Worm (Caenorhabditis elegans) whole organism, L2 larva: ENCODE measurements around the gene gcy-7.
A peak's percentile ranks its signal among the peaks of the same experiment; 100 is the strongest.

Experiments used
- Y55F3AM.14 ChIP-seq: fragments of 200-800 bp; sonication (Bioruptor generic); optimal IDR thresholded peaks from 2 replicates; lab custom pipeline; 2018; ENCODE audit warnings: mild to moderate bottlenecking, missing genetic modification characterization, missing compliant biosample characterization
- ZK546.5 ChIP-seq: sonication (generic microtip); optimal IDR thresholded peaks from 2 replicates; lab custom pipeline; 2017; ENCODE audit warnings: missing biosample characterization, missing genetic modification characterization
- alr-1 ChIP-seq: fragments of 150-350 bp; optimal IDR thresholded peaks from 2 replicates; lab custom pipeline; 2014; ENCODE audit warnings: missing biosample characterization, missing genetic modification characterization
- aly-2 ChIP-seq: fragments of 150-350 bp; optimal IDR thresholded peaks from 2 replicates; lab custom pipeline; 2014; ENCODE audit warnings: missing biosample characterization, missing genetic modification characterization
- ama-1 ChIP-seq: fragments of 150-350 bp; optimal IDR thresholded peaks from 2 replicates; lab custom pipeline; 2018; ENCODE audit warnings: inconsistent platforms
- blmp-1 ChIP-seq: sonication (generic microtip); optimal IDR thresholded peaks from 2 replicates; lab custom pipeline; 2017; ENCODE audit warnings: missing genetic modification characterization, mild to moderate bottlenecking, missing compliant biosample characterization, antibody characterized with exemption, moderate library complexity; ENCODE audit not compliant: insufficient read depth
- ceh-16 ChIP-seq: fragments of 150-350 bp; optimal IDR thresholded peaks from 2 replicates; lab custom pipeline; 2014; ENCODE audit warnings: missing biosample characterization, missing genetic modification characterization
- ceh-82 ChIP-seq: fragments of 150-350 bp; optimal IDR thresholded peaks from 2 replicates; lab custom pipeline; 2014; ENCODE audit warnings: missing biosample characterization, missing genetic modification characterization
- crh-2 ChIP-seq: sonication (generic microtip); optimal IDR thresholded peaks from 2 replicates; lab custom pipeline; 2017; ENCODE audit warnings: missing biosample characterization, missing genetic modification characterization
- dmd-4 ChIP-seq: sonication (generic microtip); optimal IDR thresholded peaks from 2 replicates; lab custom pipeline; 2017; ENCODE audit warnings: missing biosample characterization, missing genetic modification characterization
- elt-3 ChIP-seq: sonication (generic microtip); optimal IDR thresholded peaks from 2 replicates; lab custom pipeline; 2017; ENCODE audit warnings: missing biosample characterization, missing genetic modification characterization
- fos-1 ChIP-seq: fragments of 150-350 bp; optimal IDR thresholded peaks from 2 replicates; lab custom pipeline; 2014; ENCODE audit warnings: missing biosample characterization, missing genetic modification characterization
- gmeb-1 ChIP-seq: fragments of 150-350 bp; optimal IDR thresholded peaks from 2 replicates; lab custom pipeline; 2014; ENCODE audit warnings: missing biosample characterization, missing genetic modification characterization
- lin-11 ChIP-seq: fragments of 150-350 bp; sonication (generic microtip); optimal IDR thresholded peaks from 2 replicates; lab custom pipeline; 2014; ENCODE audit warnings: missing biosample characterization, missing genetic modification characterization, inconsistent platforms, mixed read lengths
- lin-13 ChIP-seq: fragments of 150-350 bp; optimal IDR thresholded peaks from 2 replicates; lab custom pipeline; 2014; ENCODE audit warnings: missing biosample characterization, missing genetic modification reagents, missing genetic modification characterization
- lin-39 ChIP-seq: fragments of 150-350 bp; optimal IDR thresholded peaks from 2 replicates; lab custom pipeline; 2014; ENCODE audit warnings: missing biosample characterization, missing genetic modification reagents, missing genetic modification characterization
- mab-5 ChIP-seq: fragments of 150-350 bp; optimal IDR thresholded peaks from 2 replicates; lab custom pipeline; 2014; ENCODE audit warnings: missing biosample characterization, missing genetic modification characterization
- mbf-1 ChIP-seq: sonication (generic microtip); optimal IDR thresholded peaks from 2 replicates; lab custom pipeline; 2017; ENCODE audit warnings: missing biosample characterization, missing genetic modification characterization
- nhr-11 ChIP-seq: fragments of 150-350 bp; optimal IDR thresholded peaks from 2 replicates; lab custom pipeline; 2014; ENCODE audit warnings: missing biosample characterization, missing genetic modification characterization
- nhr-21 ChIP-seq: fragments of 150-350 bp; optimal IDR thresholded peaks from 2 replicates; lab custom pipeline; 2014; ENCODE audit warnings: missing biosample characterization, missing genetic modification characterization
- nhr-237 ChIP-seq: fragments of 150-350 bp; optimal IDR thresholded peaks from 2 replicates; lab custom pipeline; 2014; ENCODE audit warnings: missing biosample characterization, missing genetic modification characterization
- nhr-6 ChIP-seq: fragments of 150-350 bp; optimal IDR thresholded peaks from 2 replicates; lab custom pipeline; 2014; ENCODE audit warnings: missing biosample characterization, missing genetic modification characterization
- nhr-77 ChIP-seq: fragments of 150-350 bp; optimal IDR thresholded peaks from 2 replicates; lab custom pipeline; 2014; ENCODE audit warnings: missing biosample characterization, missing genetic modification characterization
- peb-1 ChIP-seq: fragments of 150-350 bp; optimal IDR thresholded peaks from 2 replicates; lab custom pipeline; 2014; ENCODE audit warnings: missing biosample characterization, missing genetic modification characterization
- sem-4 ChIP-seq: fragments of 150-350 bp; optimal IDR thresholded peaks from 2 replicates; lab custom pipeline; 2014; ENCODE audit warnings: missing biosample characterization, missing genetic modification reagents, missing genetic modification characterization
- skn-1 ChIP-seq: sonication (generic microtip); optimal IDR thresholded peaks from 2 replicates; lab custom pipeline; 2017; ENCODE audit warnings: missing biosample characterization, missing genetic modification characterization
- sma-3 ChIP-seq: sonication (generic microtip); optimal IDR thresholded peaks from 2 replicates; lab custom pipeline; 2016; ENCODE audit warnings: missing genetic modification reagents, missing genetic modification characterization, missing compliant biosample characterization
- sma-9 ChIP-seq, 2 experiments: fragments of 150-350 bp in 1 of 2; sonication (generic microtip) in 1 of 2; optimal IDR thresholded peaks; 2 replicates each; lab custom pipeline; 2014 to 2016; ENCODE audit warnings: missing genetic modification characterization in 2 of 2, mild to moderate bottlenecking in 1 of 2, missing biosample characterization in 1 of 2, missing compliant biosample characterization in 1 of 2, missing genetic modification reagents in 1 of 2, moderate library complexity in 1 of 2
- snpc-4 ChIP-seq: fragments of 150-350 bp; optimal IDR thresholded peaks from 2 replicates; lab custom pipeline; 2014; ENCODE audit warnings: missing biosample characterization, missing genetic modification characterization
- unc-39 ChIP-seq: fragments of 150-350 bp; optimal IDR thresholded peaks from 2 replicates; lab custom pipeline; 2014; ENCODE audit warnings: missing biosample characterization, missing genetic modification characterization
- unc-62 ChIP-seq: fragments of 150-350 bp; optimal IDR thresholded peaks from 2 replicates; lab custom pipeline; 2014; ENCODE audit warnings: missing biosample characterization, missing genetic modification reagents, missing genetic modification characterization
- zag-1 ChIP-seq: fragments of 150-350 bp; optimal IDR thresholded peaks from 2 replicates; lab custom pipeline; 2014; ENCODE audit warnings: missing biosample characterization, missing genetic modification characterization
- ztf-11 ChIP-seq: sonication (generic microtip); optimal IDR thresholded peaks from 2 replicates; lab custom pipeline; 2017; ENCODE audit warnings: missing biosample characterization, missing genetic modification characterization
- ztf-4 ChIP-seq: fragments of 150-350 bp; optimal IDR thresholded peaks from 2 replicates; lab custom pipeline; 2014; ENCODE audit warnings: missing biosample characterization, missing genetic modification characterization

Gene gcy-7

DNA sequence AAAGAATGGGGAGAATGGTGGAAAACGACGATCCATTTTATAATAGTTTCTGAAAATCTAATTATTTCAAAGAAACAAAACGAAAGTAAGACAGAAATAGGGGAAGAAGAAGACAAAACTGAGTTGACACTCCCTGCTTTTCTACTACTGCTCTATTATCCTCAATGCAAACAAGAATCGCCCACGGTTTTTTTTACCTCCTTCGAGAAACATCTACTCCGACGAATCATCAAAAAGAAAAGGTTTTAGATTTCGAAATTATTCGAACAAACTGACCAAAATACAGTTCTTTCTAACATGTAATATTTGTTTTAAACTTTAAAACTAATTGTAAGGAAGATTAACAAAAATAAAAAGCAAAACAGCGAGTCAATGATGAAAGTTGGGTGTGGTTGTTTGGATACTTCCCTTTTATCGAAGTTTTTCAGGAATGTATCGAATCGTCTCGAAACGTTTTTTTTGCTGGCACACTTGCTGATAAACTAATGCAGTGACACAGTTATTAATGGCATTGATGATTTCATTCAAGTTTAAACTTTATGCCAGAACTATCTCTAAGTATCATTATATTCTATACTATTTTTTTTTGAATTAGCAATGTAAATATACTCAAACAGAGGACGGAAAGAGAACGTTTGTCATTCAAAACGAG lies 1.2 kb upstream of the gcy-7 start, which contains the start of gene hsp-17:
hsp-17 (minus strand) TSS at position 51 of the 652 bp plus-strand sequence.
- no peak for TF ChIP-seq sem-4 (tag; lab: Kevin White, UChicago)
- peak; percentile 65 for TF ChIP-seq fos-1 (tag; lab: Kevin White, UChicago)
- peak; percentile 30 for TF ChIP-seq sma-9 (GFP tag; optimal IDR thresholded peaks at IDR 0.05; lab: Kevin White, UChicago)
- TF ChIP-seq sma-9 (tag; optimal IDR thresholded peaks at IDR 0.05; lab: Kevin White, UChicago): no peak
- TF ChIP-seq crh-2: no peak
- no peak for TF ChIP-seq ztf-4 (tag; lab: Kevin White, UChicago)
- TF ChIP-seq mbf-1 (tag; lab: Kevin White, UChicago): no peak
- TF ChIP-seq nhr-11 (tag; lab: Kevin White, UChicago): no peak
- no peak for TF ChIP-seq dmd-4 (tag; lab: Kevin White, UChicago)
- TF ChIP-seq nhr-6 (tag; lab: Kevin White, UChicago): no peak
- TF ChIP-seq, all 48 proteins: peak for 2

DNA sequence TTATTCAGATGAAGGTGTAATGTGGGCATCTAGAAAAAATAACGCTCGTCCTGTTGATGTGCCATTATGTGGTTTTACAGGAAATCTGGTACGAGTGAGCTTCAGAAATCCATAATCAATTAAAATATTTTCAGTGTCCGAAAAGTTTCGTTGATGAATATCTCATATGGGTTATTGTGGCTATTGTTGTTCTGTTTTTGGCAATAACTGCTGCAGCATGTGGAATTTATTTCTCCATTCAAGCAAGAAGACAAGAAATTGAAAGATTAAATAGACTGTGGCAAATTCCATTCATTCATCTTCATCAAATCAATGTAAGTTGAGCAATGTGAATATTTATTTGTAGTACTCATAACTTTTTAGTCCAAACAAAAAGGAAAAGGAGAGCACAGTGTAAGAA lies 2.2 kb downstream of the gcy-7 start:
- TF ChIP-seq sma-3 (GFP tag; lab: Kevin White, UChicago) (no peak), fos-1 (tag; lab: Kevin White, UChicago) (no peak), blmp-1 (tag; lab: Kevin White, UChicago) (no peak), alr-1 (tag; lab: Kevin White, UChicago) (no peak), ceh-82 (tag; lab: Kevin White, UChicago) (no peak), elt-3 (tag; lab: Kevin White, UChicago) (no peak), nhr-6 (tag; lab: Kevin White, UChicago) (no peak)

DNA sequence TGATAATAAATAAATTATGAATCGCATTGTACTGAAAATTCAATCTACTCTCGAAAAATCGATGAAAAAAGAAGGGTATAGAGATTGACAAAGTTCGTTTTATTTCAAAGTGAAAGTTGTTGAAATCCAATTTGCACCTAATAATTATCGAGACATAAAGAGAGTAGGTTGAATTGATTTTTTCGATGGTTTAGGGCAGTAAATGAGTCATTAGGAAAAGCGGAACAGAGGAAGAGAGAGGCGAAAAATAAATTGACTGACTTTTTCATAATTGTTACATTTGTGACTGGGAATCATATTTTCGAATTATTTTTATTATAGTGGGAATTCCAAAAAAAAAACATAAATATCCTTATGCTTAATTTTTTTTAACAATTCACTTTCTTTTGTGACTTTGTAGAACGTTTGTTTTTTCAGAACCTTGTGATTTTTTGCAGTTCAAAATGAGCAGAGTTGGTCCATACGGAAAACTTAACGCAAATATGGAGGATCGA lies 7.2 kb downstream of the gcy-7 start, which contains the start of the genes pho-6 and F52E1.3:
pho-6 (minus strand) TSS at position 101 of the 494 bp plus-strand sequence.
F52E1.3 (plus strand) TSS at position 444 of the 494 bp plus-strand sequence.
- no peak for TF ChIP-seq nhr-77 (tag; lab: Kevin White, UChicago)
- no peak for TF ChIP-seq nhr-6 (tag; lab: Kevin White, UChicago)
- TF ChIP-seq skn-1 (tag; lab: Kevin White, UChicago): no peak
- no peak for TF ChIP-seq peb-1
- no peak for TF ChIP-seq unc-62 (GFP tag; lab: Kevin White, UChicago)
- no peak for TF ChIP-seq aly-2
- no peak for TF ChIP-seq Y55F3AM.14
- no peak for TF ChIP-seq mab-5 (tag; lab: Kevin White, UChicago)
- TF ChIP-seq lin-11 (tag; lab: Kevin White, UChicago): no peak
- no peak for TF ChIP-seq gmeb-1 (tag; lab: Kevin White, UChicago)
- no peak for TF ChIP-seq mbf-1 (tag; lab: Kevin White, UChicago)
- TF ChIP-seq snpc-4 (tag; lab: Kevin White, UChicago): no peak
- no peak for TF ChIP-seq ceh-82 (tag; lab: Kevin White, UChicago)

DNA sequence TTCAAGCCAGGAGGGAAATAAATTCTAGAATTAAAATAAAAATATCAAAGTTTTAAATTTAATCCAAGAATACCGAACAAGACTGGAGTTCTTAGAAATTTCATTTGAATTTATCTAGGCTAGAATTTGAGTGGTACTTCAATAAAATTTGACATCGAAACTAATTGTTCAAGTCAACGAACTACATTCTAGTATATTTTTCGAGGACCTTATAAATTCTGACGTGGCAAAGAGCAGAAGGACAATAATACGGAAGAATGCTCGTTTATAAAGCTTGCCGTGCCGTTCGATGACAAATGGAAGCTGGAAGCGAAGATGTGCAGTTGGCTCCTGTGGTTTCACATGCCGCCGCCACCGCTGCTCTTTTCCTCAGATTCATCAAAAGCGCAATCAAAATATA lies 13.7 kb downstream of the gcy-7 start:
- TF ChIP-seq ama-1 (lab: Kevin White, UChicago): no peak
- no peak for TF ChIP-seq ZK546.5
- TF ChIP-seq ztf-4 (tag; lab: Kevin White, UChicago): no peak
- TF ChIP-seq nhr-6 (tag; lab: Kevin White, UChicago): no peak
- no peak for TF ChIP-seq alr-1 (tag; lab: Kevin White, UChicago)
- no peak for TF ChIP-seq zag-1 (tag; lab: Kevin White, UChicago)
- TF ChIP-seq lin-13 (GFP tag; lab: Kevin White, UChicago): no peak
- no peak for TF ChIP-seq ceh-16
- no peak for TF ChIP-seq Y55F3AM.14
- no peak for TF ChIP-seq nhr-237 (tag; lab: Kevin White, UChicago)
- no peak for TF ChIP-seq sem-4 (tag; lab: Kevin White, UChicago)
- TF ChIP-seq lin-39 (tag; lab: Kevin White, UChicago): no peak
- no peak for TF ChIP-seq nhr-21 (tag; lab: Kevin White, UChicago)
- TF ChIP-seq gmeb-1 (tag; lab: Kevin White, UChicago): no peak
- TF ChIP-seq unc-62 (GFP tag; lab: Kevin White, UChicago): no peak
- no peak for TF ChIP-seq dmd-4 (tag; lab: Kevin White, UChicago)
- TF ChIP-seq sma-3 (GFP tag; lab: Kevin White, UChicago): no peak

DNA sequence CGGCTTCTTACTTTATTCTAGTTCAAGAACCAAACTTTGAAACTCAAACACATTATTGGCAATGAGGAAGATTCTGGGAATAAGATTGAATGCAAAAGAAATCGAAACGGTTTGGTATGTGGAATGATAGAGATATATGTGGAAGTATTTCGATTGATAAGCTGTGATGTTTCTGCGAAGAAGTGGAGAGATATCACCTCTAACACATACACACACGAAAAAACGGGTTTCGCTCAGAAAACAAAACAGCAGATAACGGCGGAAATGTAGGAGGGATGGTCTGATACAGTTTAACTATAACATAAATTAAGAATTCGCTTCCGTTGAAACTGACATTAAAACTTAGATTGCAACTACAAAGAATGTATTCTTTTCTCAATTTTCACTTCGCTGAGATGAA lies 14.1 kb downstream of the gcy-7 start:
- TF ChIP-seq nhr-21 (tag; lab: Kevin White, UChicago): peak; percentile 20
- no peak for TF ChIP-seq ztf-11 (tag; lab: Kevin White, UChicago)
- no peak for TF ChIP-seq unc-39 (tag; lab: Kevin White, UChicago)
- no peak for TF ChIP-seq nhr-77 (tag; lab: Kevin White, UChicago)
